Fruit fly (Drosophila melanogaster) whole organism, embryonic: ENCODE measurements around the gene CG42488.

ENCODE experiments used
- B-H1 ChIP-seq: fragments of 200-800 bp; sonication (Bioruptor generic); IDR thresholded peaks from 3 replicates; pipeline ENCODE4 v1.3.6; 2022; ENCODE audit warnings: missing biosample characterization, missing genetic modification characterization
- CG10431 ChIP-seq: fragments of 200-800 bp; sonication (Bioruptor generic); optimal IDR thresholded peaks from 3 replicates; lab custom pipeline; 2018; ENCODE audit warnings: missing biosample characterization, mild to moderate bottlenecking, missing genetic modification characterization
- CG11247 ChIP-seq: fragments of 200-800 bp; sonication (Bioruptor generic); IDR thresholded peaks from 2 replicates; pipeline ENCODE4 v1.3.6; 2022; ENCODE audit warnings: missing biosample characterization, missing genetic modification characterization
- CG13775 ChIP-seq: fragments of 200-800 bp; sonication (Bioruptor generic); optimal IDR thresholded peaks from 3 replicates; lab custom pipeline; 2017; ENCODE audit warnings: missing biosample characterization, mild to moderate bottlenecking, missing genetic modification characterization
- CG1529 ChIP-seq: fragments of 200-800 bp; sonication (Bioruptor generic); optimal IDR thresholded peaks from 3 replicates; lab custom pipeline; 2018; ENCODE audit warnings: missing biosample characterization, missing genetic modification characterization
- CG1602 ChIP-seq: fragments of 200-800 bp; sonication (Bioruptor generic); optimal IDR thresholded peaks from 3 replicates; lab custom pipeline; 2016; ENCODE audit warnings: missing biosample characterization, missing genetic modification characterization
- CG1832 ChIP-seq: fragments of 200-800 bp; sonication (Bioruptor generic); optimal IDR thresholded peaks from 2 replicates; lab custom pipeline; 2017; ENCODE audit warnings: missing biosample characterization, mild to moderate bottlenecking, missing genetic modification characterization, inconsistent platforms
- CG30431 ChIP-seq: fragments of 200-800 bp; sonication (Bioruptor generic); optimal IDR thresholded peaks from 2 replicates; lab custom pipeline; 2017; ENCODE audit warnings: missing biosample characterization, missing genetic modification characterization
- CG3838 ChIP-seq: fragments of 200-800 bp; sonication (Bioruptor generic); optimal IDR thresholded peaks from 3 replicates; lab custom pipeline; 2016; ENCODE audit warnings: missing biosample characterization, missing genetic modification characterization
- CG4282 ChIP-seq: fragments of 200-800 bp; sonication (Bioruptor generic); optimal IDR thresholded peaks from 2 replicates; lab custom pipeline; 2016; ENCODE audit warnings: missing biosample characterization, missing genetic modification characterization
- CG4617 ChIP-seq: fragments of 200-800 bp; sonication (Bioruptor generic); optimal IDR thresholded peaks from 3 replicates; lab custom pipeline; 2016; ENCODE audit warnings: missing biosample characterization, missing genetic modification characterization, borderline replicate concordance
- CG6683 ChIP-seq: fragments of 200-800 bp; sonication (Bioruptor generic); optimal IDR thresholded peaks from 2 replicates; lab custom pipeline; 2017; ENCODE audit warnings: missing biosample characterization, mild to moderate bottlenecking, missing genetic modification characterization, missing genetic modification reagents
- CG7839 ChIP-seq: fragments of 200-800 bp; sonication (Bioruptor generic); optimal IDR thresholded peaks from 3 replicates; lab custom pipeline; 2018; ENCODE audit warnings: missing biosample characterization, mild to moderate bottlenecking, missing genetic modification characterization, moderate library complexity
- CG8281 ChIP-seq: fragments of 200-800 bp; sonication (Bioruptor generic); optimal IDR thresholded peaks from 2 replicates; lab custom pipeline; 2018; ENCODE audit warnings: missing biosample characterization, mild to moderate bottlenecking, missing genetic modification characterization, moderate library complexity
- CG8944 ChIP-seq: fragments of 200-800 bp; sonication (Bioruptor generic); optimal IDR thresholded peaks from 3 replicates; lab custom pipeline; 2016; ENCODE audit warnings: missing biosample characterization, missing genetic modification characterization
- CG9215 ChIP-seq: fragments of 200-800 bp; sonication (Bioruptor generic); IDR thresholded peaks from 2 replicates; pipeline ENCODE4 v1.3.6; 2022; ENCODE audit warnings: missing biosample characterization, missing genetic modification characterization
- CG9817 ChIP-seq: fragments of 200-800 bp; sonication (Bioruptor generic); optimal IDR thresholded peaks from 2 replicates; lab custom pipeline; 2018; ENCODE audit warnings: missing biosample characterization, mild to moderate bottlenecking, missing genetic modification characterization, moderate library complexity
- Doc2 ChIP-seq: fragments of 200-800 bp; sonication (Bioruptor generic); IDR thresholded peaks from 2 replicates; pipeline ENCODE4 v1.3.6; 2022; ENCODE audit warnings: missing biosample characterization, missing genetic modification characterization
- Doc3 ChIP-seq: fragments of 200-800 bp; sonication (Bioruptor generic); IDR thresholded peaks from 3 replicates; pipeline ENCODE4 v1.3.6; 2022; ENCODE audit warnings: missing biosample characterization, missing genetic modification characterization; ENCODE audit not compliant: partially characterized antibody
- E2f1 ChIP-seq: fragments of 200-800 bp; sonication (Bioruptor generic); IDR thresholded peaks from 2 replicates; pipeline ENCODE4 v1.3.6; 2022; ENCODE audit warnings: missing biosample characterization, missing genetic modification characterization
- ERR ChIP-seq: fragments of 200-800 bp; sonication (Bioruptor generic); optimal IDR thresholded peaks from 2 replicates; lab custom pipeline; 2016; ENCODE audit warnings: missing biosample characterization, missing genetic modification characterization
- Fer3 ChIP-seq: fragments of 200-800 bp; sonication (Bioruptor generic); optimal IDR thresholded peaks from 2 replicates; lab custom pipeline; 2018; ENCODE audit warnings: missing biosample characterization, mild to moderate bottlenecking, missing genetic modification characterization, moderate library complexity
- Mad ChIP-seq: fragments of 200-800 bp; sonication (Bioruptor generic); optimal IDR thresholded peaks from 2 replicates; lab custom pipeline; 2016; ENCODE audit warnings: missing biosample characterization, missing genetic modification characterization
- Mrtf ChIP-seq: fragments of 200-800 bp; sonication (Bioruptor generic); IDR thresholded peaks from 3 replicates; pipeline ENCODE4 v1.3.6; 2022; ENCODE audit warnings: missing biosample characterization, missing genetic modification characterization
- Myb ChIP-seq: fragments of 200-800 bp; sonication (Bioruptor generic); optimal IDR thresholded peaks from 2 replicates; lab custom pipeline; 2016; ENCODE audit warnings: missing biosample characterization, missing genetic modification characterization
- Spps ChIP-seq: fragments of 200-800 bp; sonication (Bioruptor generic); optimal IDR thresholded peaks from 2 replicates; lab custom pipeline; 2018; ENCODE audit warnings: missing biosample characterization, mild to moderate bottlenecking, missing genetic modification characterization
- Ssrp ChIP-seq: fragments of 200-800 bp; sonication (Bioruptor generic); optimal IDR thresholded peaks from 2 replicates; lab custom pipeline; 2018; ENCODE audit warnings: missing biosample characterization, mild to moderate bottlenecking, missing genetic modification characterization, moderate library complexity
- Tbp ChIP-seq: fragments of >200 bp; optimal IDR thresholded peaks from 2 replicates; lab custom pipeline; 2018; ENCODE audit warnings: missing biosample characterization, missing genetic modification characterization
- Trl ChIP-seq, 3 experiments: fragments of >200 bp in 2 of 3; fragments of 200-800 bp in 1 of 3; sonication (Bioruptor generic) in 1 of 3; optimal IDR thresholded peaks; 2 replicates in 1 of 3; 3 replicates in 2 of 3; lab custom pipeline; 2016 to 2017; ENCODE audit warnings: missing biosample characterization in 1 of 3, missing genetic modification characterization in 1 of 3
- amos ChIP-seq: fragments of 200-800 bp; sonication (Bioruptor generic); IDR thresholded peaks from 2 replicates; pipeline ENCODE4 v1.3.6; 2022; ENCODE audit warnings: missing biosample characterization, missing genetic modification characterization; ENCODE audit not compliant: partially characterized antibody
- bcd ChIP-seq: fragments of 200-800 bp; sonication (Bioruptor generic); optimal IDR thresholded peaks from 2 replicates; lab custom pipeline; 2017; ENCODE audit warnings: missing biosample characterization, mild to moderate bottlenecking, missing genetic modification characterization
- cas ChIP-seq: fragments of 200-800 bp; sonication (Bioruptor generic); IDR thresholded peaks from 2 replicates; pipeline ENCODE4 v1.3.6; 2022; ENCODE audit warnings: missing biosample characterization, missing genetic modification characterization
- chif ChIP-seq, 2 experiments: fragments of 200-800 bp; sonication (Bioruptor generic); optimal IDR thresholded peaks; 3 replicates each; lab custom pipeline; 2016; ENCODE audit warnings: missing biosample characterization in 2 of 2, missing genetic modification characterization in 2 of 2
- fd64A ChIP-seq: fragments of 200-800 bp; sonication (Bioruptor generic); optimal IDR thresholded peaks from 3 replicates; lab custom pipeline; 2018; ENCODE audit warnings: missing biosample characterization, mild to moderate bottlenecking, missing genetic modification characterization
- fd96Cb ChIP-seq: fragments of 200-800 bp; sonication (Bioruptor generic); optimal IDR thresholded peaks from 2 replicates; lab custom pipeline; 2018; ENCODE audit warnings: missing biosample characterization, mild to moderate bottlenecking, missing genetic modification characterization, moderate library complexity
- gem ChIP-seq: fragments of 200-800 bp; sonication (Bioruptor generic); optimal IDR thresholded peaks from 2 replicates; lab custom pipeline; 2019; ENCODE audit warnings: missing biosample characterization, mild to moderate bottlenecking, missing genetic modification characterization, moderate library complexity
- gsb ChIP-seq: fragments of 200-800 bp; sonication (Bioruptor generic); IDR thresholded peaks from 2 replicates; pipeline ENCODE4 v1.3.6; 2022; ENCODE audit warnings: missing biosample characterization, missing genetic modification characterization
- jing ChIP-seq: fragments of 200-800 bp; sonication (Bioruptor generic); optimal IDR thresholded peaks from 2 replicates; lab custom pipeline; 2018; ENCODE audit warnings: missing biosample characterization, mild to moderate bottlenecking, missing genetic modification characterization
- knrl ChIP-seq: fragments of 200-800 bp; sonication (Bioruptor generic); IDR thresholded peaks from 3 replicates; pipeline ENCODE4 v1.3.6; 2022; ENCODE audit warnings: missing biosample characterization, missing genetic modification characterization; ENCODE audit not compliant: partially characterized antibody
- lab ChIP-seq: fragments of 200-800 bp; sonication (Bioruptor generic); optimal IDR thresholded peaks from 3 replicates; lab custom pipeline; 2017; ENCODE audit warnings: missing biosample characterization, missing genetic modification characterization, mild to moderate bottlenecking, moderate library complexity, missing genetic modification reagents
- luna ChIP-seq: fragments of 200-800 bp; sonication (Bioruptor generic); optimal IDR thresholded peaks from 2 replicates; lab custom pipeline; 2016; ENCODE audit warnings: missing biosample characterization, missing genetic modification characterization
- nau ChIP-seq: fragments of 200-800 bp; sonication (Bioruptor generic); optimal IDR thresholded peaks from 3 replicates; lab custom pipeline; 2017; ENCODE audit warnings: missing biosample characterization, mild to moderate bottlenecking, missing genetic modification characterization, missing genetic modification reagents
- salm ChIP-seq: fragments of 200-800 bp; sonication (Bioruptor generic); optimal IDR thresholded peaks from 2 replicates; lab custom pipeline; 2018; ENCODE audit warnings: missing biosample characterization, mild to moderate bottlenecking, missing genetic modification characterization
- schlank ChIP-seq: fragments of 200-800 bp; sonication (Bioruptor generic); optimal IDR thresholded peaks from 2 replicates; lab custom pipeline; 2018; ENCODE audit warnings: missing biosample characterization, mild to moderate bottlenecking, missing genetic modification characterization
- sim ChIP-seq: fragments of 200-800 bp; sonication (Bioruptor generic); IDR thresholded peaks from 2 replicates; pipeline ENCODE4 v1.3.6; 2022; ENCODE audit warnings: missing biosample characterization, missing genetic modification characterization
- tgo ChIP-seq: fragments of 200-800 bp; sonication (Bioruptor generic); IDR thresholded peaks from 3 replicates; pipeline ENCODE4 v1.3.6; 2022; ENCODE audit warnings: missing biosample characterization, missing genetic modification characterization
- tin ChIP-seq: fragments of 200-800 bp; sonication (Bioruptor generic); optimal IDR thresholded peaks from 3 replicates; lab custom pipeline; 2016; ENCODE audit warnings: missing biosample characterization, missing genetic modification characterization
- zfh2 ChIP-seq: fragments of 200-800 bp; sonication (Bioruptor generic); optimal IDR thresholded peaks from 2 replicates; lab custom pipeline; 2016; ENCODE audit warnings: missing biosample characterization, missing genetic modification characterization

CG42488 gene

dm6 chr3R:25490778-25491664 lies 8.1 kb downstream of the CG42488 start, which contains the start of the genes Gnpat and CG5112 (continued):
- peak; percentile 59 for TF ChIP-seq E2f1
- TF ChIP-seq tin (GFP tag; lab: Kevin White, UChicago): peak; percentile 75
- no peak for TF ChIP-seq Doc2 (GFP tag; lab: Robert Waterston, UW)
- TF ChIP-seq CG8944 (GFP tag; lab: Kevin White, UChicago): peak; percentile 56
- TF ChIP-seq Mad (GFP tag; lab: Kevin White, UChicago): peak; percentile 34
- TF ChIP-seq ERR (GFP tag; lab: Kevin White, UChicago): no peak
- TF ChIP-seq CG1602: peak; percentile 52
- TF ChIP-seq nau (GFP tag; lab: Kevin White, UChicago): peak; percentile 48
- peak; percentile 73 for TF ChIP-seq CG9817 (tag; lab: Kevin White, UChicago)
- TF ChIP-seq CG11247 (GFP tag; lab: Robert Waterston, UW): peak; percentile 82
- peak; percentile 71 for TF ChIP-seq CG4282 (GFP tag; lab: Kevin White, UChicago)
- TF ChIP-seq zfh2 (GFP tag; lab: Kevin White, UChicago): peak; percentile 63
- TF ChIP-seq CG9215: peak; percentile 62
- peak; percentile 14 for TF ChIP-seq CG30431 (GFP tag; lab: Kevin White, UChicago)
- peak; percentile 56; the same call in 2 of the 3 replicates for TF ChIP-seq Doc3 (GFP tag; lab: Robert Waterston, UW)
- no peak for TF ChIP-seq fd64A (GFP tag; lab: Kevin White, UChicago)
- peak; percentile 5 for TF ChIP-seq Myb
- TF ChIP-seq tgo: peak; percentile 61
- no peak for TF ChIP-seq jing (GFP tag; lab: Kevin White, UChicago)
- TF ChIP-seq bcd (GFP tag; lab: Kevin White, UChicago): peak; percentile 43
- TF ChIP-seq CG1832: no peak
- TF ChIP-seq luna: no peak
- TF ChIP-seq amos (GFP tag; lab: Robert Waterston, UW): peak; percentile 75
- no peak for TF ChIP-seq CG8281
- no peak for TF ChIP-seq Spps (tag; lab: Kevin White, UChicago)
- TF ChIP-seq Tbp (GFP tag; lab: Kevin White, UChicago): no peak
- no peak for TF ChIP-seq fd96Cb (tag; lab: Kevin White, UChicago)
- peak; percentile 47 for TF ChIP-seq lab (GFP tag; lab: Kevin White, UChicago)
- TF ChIP-seq sim (GFP tag; lab: Robert Waterston, UW): peak; percentile 33; the same call in 1 of the 2 replicates
- TF ChIP-seq CG13775 (GFP tag; lab: Kevin White, UChicago): peak; percentile 47
- peak; percentile 77 for TF ChIP-seq gem (tag; lab: Kevin White, UChicago)
- peak in 1 of 2 experiments; percentile 7 for TF ChIP-seq chif (GFP tag; optimal IDR thresholded peaks at IDR 0.05; lab: Kevin White, UChicago)
- TF ChIP-seq CG1529: no peak
- peak; percentile 68 for TF ChIP-seq gsb (GFP tag; lab: Robert Waterston, UW)
- TF ChIP-seq Ssrp (tag; lab: Kevin White, UChicago): peak; percentile 45
- no peak for TF ChIP-seq schlank (tag; lab: Kevin White, UChicago)
- TF ChIP-seq Fer3 (tag; lab: Kevin White, UChicago): peak; percentile 46
- peak; percentile 19 for TF ChIP-seq CG10431 (GFP tag; lab: Kevin White, UChicago)
- TF ChIP-seq CG4617 (GFP tag; lab: Kevin White, UChicago): peak; percentile 7
- no peak for TF ChIP-seq CG3838 (GFP tag; lab: Kevin White, UChicago)
- TF ChIP-seq CG6683: no peak
- TF ChIP-seq Trl (optimal IDR thresholded peaks at IDR 0.05; lab: Kevin White, UChicago): no peak
- TF ChIP-seq Trl (GFP tag; optimal IDR thresholded peaks at IDR 0.05; lab: Kevin White, UChicago): peak; percentile 55
- peak; percentile 80 for TF ChIP-seq Mrtf (GFP tag; lab: Robert Waterston, UW)
- TF ChIP-seq cas (GFP tag; lab: Robert Waterston, UW): peak; percentile 68
- TF ChIP-seq CG7839 (tag; lab: Kevin White, UChicago): peak; percentile 47
- no peak for TF ChIP-seq B-H1 (GFP tag; lab: Robert Waterston, UW)
- peak; percentile 71 for TF ChIP-seq knrl (GFP tag; lab: Robert Waterston, UW)
- TF ChIP-seq salm: no peak
